Worm (Caenorhabditis elegans) whole organism, midembryonic: ENCODE measurements around the gene tbc-8.

ENCODE experiments used
- T22C8.4 ChIP-seq: fragments of 200-800 bp; sonication (Bioruptor generic); IDR thresholded peaks from 2 replicates; pipeline ENCODE4 v1.3.6; 2022; ENCODE audit warnings: missing genetic modification characterization, missing compliant biosample characterization
- cog-1 ChIP-seq: sonication (generic microtip); optimal IDR thresholded peaks from 2 replicates; lab custom pipeline; 2016; ENCODE audit warnings: missing genetic modification characterization, missing compliant biosample characterization
- flt-1 ChIP-seq: fragments of 200-800 bp; sonication (Bioruptor generic); IDR thresholded peaks from 2 replicates; pipeline ENCODE4 v1.3.6; 2022; ENCODE audit warnings: missing genetic modification characterization, missing compliant biosample characterization
- klf-2 ChIP-seq: fragments of 200-800 bp; sonication (Bioruptor generic); conservative IDR thresholded peaks from 2 replicates; pipeline ENCODE4 v1.3.6; 2022; ENCODE audit warnings: missing genetic modification reagents, missing genetic modification characterization, missing compliant biosample characterization
- med-1 ChIP-seq: sonication (generic microtip); optimal IDR thresholded peaks from 2 replicates; lab custom pipeline; 2017; ENCODE audit warnings: missing genetic modification characterization, mild to moderate bottlenecking, missing compliant biosample characterization, antibody characterized with exemption, missing genetic modification reagents; ENCODE audit not compliant: insufficient read depth
- ref-1 ChIP-seq: fragments of 200-800 bp; sonication (Bioruptor generic); conservative IDR thresholded peaks from 2 replicates; pipeline ENCODE4 v1.3.6; 2022; ENCODE audit warnings: missing genetic modification reagents, missing genetic modification characterization, missing compliant biosample characterization
- ztf-23 ChIP-seq: fragments of 200-800 bp; sonication (Bioruptor generic); IDR thresholded peaks from 2 replicates; pipeline ENCODE4 v1.3.6; 2022; ENCODE audit warnings: missing genetic modification reagents, missing genetic modification characterization, missing compliant biosample characterization
- ztf-29 ChIP-seq: fragments of 200-800 bp; sonication (Bioruptor generic); IDR thresholded peaks from 2 replicates; pipeline ENCODE4 v1.3.6; 2022; ENCODE audit warnings: missing genetic modification reagents, missing genetic modification characterization, missing compliant biosample characterization

ce11 chrIII:10335086-10335485, 29.7 kb upstream of the tbc-8 start, which contains the start of gene ced-9:
- TF ChIP-seq ref-1 (no peak), ztf-23 (GFP tag; lab: Robert Waterston, UW) (no peak), med-1 (GFP tag; lab: Kevin White, UChicago) (no peak), T22C8.4 (GFP tag; lab: Robert Waterston, UW) (no peak), flt-1 (GFP tag; lab: Robert Waterston, UW) (no peak), klf-2 (GFP tag; lab: Robert Waterston, UW) (no peak), cog-1 (tag; lab: Kevin White, UChicago) (no peak), ztf-29 (no peak)
